Worm (Caenorhabditis elegans): ENCODE data around the gene srx-64.

The srx-64 gene

DNA sequence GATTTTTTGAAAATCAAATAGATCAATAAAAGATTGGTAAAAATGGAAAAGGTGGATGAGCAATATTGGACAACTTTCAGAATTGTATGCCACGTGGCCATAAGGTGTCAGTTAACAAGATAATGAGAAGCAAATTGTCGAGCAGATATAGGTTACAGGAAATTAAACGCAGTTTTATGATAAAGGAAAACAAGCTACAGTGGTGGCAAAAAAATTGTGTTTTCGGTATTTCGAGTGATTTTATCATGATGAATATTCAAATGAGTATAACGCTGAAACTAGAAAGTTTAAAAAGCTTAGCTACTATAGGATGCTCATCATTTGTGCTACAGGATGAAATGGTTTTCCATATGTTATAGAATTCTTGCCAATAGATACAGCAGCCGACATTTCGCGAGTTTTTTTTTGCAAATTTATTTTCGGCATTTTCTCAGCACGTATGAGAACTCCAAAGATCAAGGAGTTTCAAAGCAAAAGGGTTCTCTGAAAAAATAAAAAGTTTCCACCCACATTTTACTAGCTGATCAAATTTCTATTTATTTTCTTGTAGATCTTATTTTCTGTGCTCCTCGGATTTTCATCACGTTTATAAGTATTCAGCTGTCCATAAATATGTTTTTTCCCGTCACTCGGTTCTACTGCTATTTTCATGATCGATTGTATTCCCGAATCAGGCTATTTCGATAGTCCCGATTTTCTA lies 26.6 kb upstream of the srx-64 start, which contains the start of the genes str-229 and srh-190:
TSS of gene str-229 (minus strand) at position 101 of the 700 bp plus-strand sequence.
TSS of gene srh-190 (plus strand) at position 650 of the 700 bp plus-strand sequence.
- TF ChIP-seq med-1 (GFP tag; optimal IDR thresholded peaks at IDR 0.05; ENCODE audit: insufficient read depth) (no peak), T22C8.4 (GFP tag; IDR thresholded peaks at IDR 0.05) (no peak), tab-1 (GFP tag; IDR thresholded peaks at IDR 0.05) (no peak), flt-1 (GFP tag; IDR thresholded peaks at IDR 0.05) (no peak), ztf-23 (GFP tag; IDR thresholded peaks at IDR 0.05) (no peak), klf-2 (GFP tag; conservative IDR thresholded peaks at IDR 0.05) (no peak), ztf-29 (GFP tag; IDR thresholded peaks at IDR 0.05) (no peak), cog-1 (tag; optimal IDR thresholded peaks at IDR 0.05) (no peak), ref-1 (GFP tag; conservative IDR thresholded peaks at IDR 0.05) (no peak)

DNA sequence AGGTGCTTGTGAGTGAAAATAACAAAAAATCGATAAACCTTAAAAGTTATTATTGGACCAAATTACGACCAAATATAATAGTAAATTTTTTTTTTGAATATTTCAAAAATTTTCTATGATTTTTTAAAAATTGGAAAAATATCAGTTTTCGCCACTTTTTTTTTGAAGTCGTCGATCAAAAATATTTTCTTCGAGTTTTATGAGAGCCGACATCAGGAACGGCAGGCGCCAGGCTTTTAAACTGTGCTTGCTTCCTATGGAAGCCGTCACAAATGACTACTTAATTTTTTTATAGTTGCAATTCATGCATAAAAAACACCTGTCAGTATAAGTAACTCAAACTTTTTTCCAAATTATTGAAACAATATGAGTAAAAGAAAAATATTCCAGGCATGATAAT lies 25.8 kb upstream of the srx-64 start:
- no peak for TF ChIP-seq T22C8.4 (GFP tag; IDR thresholded peaks at IDR 0.05)
- TF ChIP-seq klf-2 (GFP tag; conservative IDR thresholded peaks at IDR 0.05): no peak
- no peak for TF ChIP-seq ztf-23 (GFP tag; IDR thresholded peaks at IDR 0.05)
- TF ChIP-seq cog-1 (tag; optimal IDR thresholded peaks at IDR 0.05): no peak
- no peak for TF ChIP-seq med-1 (GFP tag; optimal IDR thresholded peaks at IDR 0.05; ENCODE audit: insufficient read depth)
- no peak for TF ChIP-seq tab-1 (GFP tag; IDR thresholded peaks at IDR 0.05)
- TF ChIP-seq ztf-29 (GFP tag; IDR thresholded peaks at IDR 0.05): no peak
- no peak for TF ChIP-seq ref-1 (GFP tag; conservative IDR thresholded peaks at IDR 0.05)
- no peak for TF ChIP-seq flt-1 (GFP tag; IDR thresholded peaks at IDR 0.05)

- TF ChIP-seq ztf-29 (GFP tag; IDR thresholded peaks at IDR 0.05): no peak
- no peak for TF ChIP-seq ztf-23 (GFP tag; IDR thresholded peaks at IDR 0.05)
- TF ChIP-seq flt-1 (GFP tag; IDR thresholded peaks at IDR 0.05): no peak
- no peak for TF ChIP-seq tab-1 (GFP tag; IDR thresholded peaks at IDR 0.05)
- TF ChIP-seq cog-1 (tag; optimal IDR thresholded peaks at IDR 0.05): no peak
- no peak for TF ChIP-seq med-1 (GFP tag; optimal IDR thresholded peaks at IDR 0.05; ENCODE audit: insufficient read depth)
- TF ChIP-seq klf-2 (GFP tag; conservative IDR thresholded peaks at IDR 0.05): no peak
- no peak for TF ChIP-seq ref-1 (GFP tag; conservative IDR thresholded peaks at IDR 0.05)
- no peak for TF ChIP-seq T22C8.4 (GFP tag; IDR thresholded peaks at IDR 0.05)
These were observed 23.4 kb upstream of the srx-64 start, which contains the start of gene nhr-156 for ce11 chrV:3905841-3906240. TSS of gene nhr-156 (plus strand) at chrV:3906106.

ce11 chrV:3912472-3912871 lies 16.7 kb upstream of the srx-64 start, which contains the start of gene srx-68:
TSS of gene srx-68 (plus strand) at chrV:3912772.
- TF ChIP-seq ztf-29 (GFP tag; IDR thresholded peaks at IDR 0.05) (no peak), klf-2 (GFP tag; conservative IDR thresholded peaks at IDR 0.05) (no peak), ref-1 (GFP tag; conservative IDR thresholded peaks at IDR 0.05) (no peak), tab-1 (GFP tag; IDR thresholded peaks at IDR 0.05) (no peak), flt-1 (GFP tag; IDR thresholded peaks at IDR 0.05) (no peak), med-1 (GFP tag; optimal IDR thresholded peaks at IDR 0.05; ENCODE audit: insufficient read depth) (no peak), cog-1 (tag; optimal IDR thresholded peaks at IDR 0.05) (no peak), ztf-23 (GFP tag; IDR thresholded peaks at IDR 0.05) (no peak), T22C8.4 (GFP tag; IDR thresholded peaks at IDR 0.05) (no peak)

DNA sequence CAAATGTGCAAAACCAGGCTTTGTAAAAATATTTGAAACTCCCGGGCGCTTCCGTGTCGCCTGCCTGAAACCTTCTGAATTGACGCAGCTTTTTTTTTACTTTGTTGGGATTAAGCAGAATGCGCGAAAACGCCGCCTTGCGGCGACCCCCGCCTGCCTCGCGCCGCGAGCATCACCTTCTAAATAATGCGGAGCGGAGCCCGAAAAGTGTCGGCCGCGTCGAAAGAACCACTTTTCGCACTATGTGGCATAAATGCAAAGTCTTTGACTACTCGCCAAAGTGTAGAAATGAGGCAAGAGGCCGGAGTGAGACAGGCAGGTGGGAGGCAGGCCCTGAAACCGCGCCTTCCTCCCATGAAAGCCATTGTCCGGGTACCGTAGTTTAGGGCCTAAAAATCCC lies 16.1 kb upstream of the srx-64 start:
- TF ChIP-seq cog-1 (tag; optimal IDR thresholded peaks at IDR 0.05): no peak
- no peak for TF ChIP-seq klf-2 (GFP tag; conservative IDR thresholded peaks at IDR 0.05)
- no peak for TF ChIP-seq flt-1 (GFP tag; IDR thresholded peaks at IDR 0.05)
- TF ChIP-seq ref-1 (GFP tag; conservative IDR thresholded peaks at IDR 0.05): no peak
- no peak for TF ChIP-seq ztf-23 (GFP tag; IDR thresholded peaks at IDR 0.05)
- no peak for TF ChIP-seq tab-1 (GFP tag; IDR thresholded peaks at IDR 0.05)
- no peak for TF ChIP-seq med-1 (GFP tag; optimal IDR thresholded peaks at IDR 0.05; ENCODE audit: insufficient read depth)
- no peak for TF ChIP-seq T22C8.4 (GFP tag; IDR thresholded peaks at IDR 0.05)
- no peak for TF ChIP-seq ztf-29 (GFP tag; IDR thresholded peaks at IDR 0.05)

DNA sequence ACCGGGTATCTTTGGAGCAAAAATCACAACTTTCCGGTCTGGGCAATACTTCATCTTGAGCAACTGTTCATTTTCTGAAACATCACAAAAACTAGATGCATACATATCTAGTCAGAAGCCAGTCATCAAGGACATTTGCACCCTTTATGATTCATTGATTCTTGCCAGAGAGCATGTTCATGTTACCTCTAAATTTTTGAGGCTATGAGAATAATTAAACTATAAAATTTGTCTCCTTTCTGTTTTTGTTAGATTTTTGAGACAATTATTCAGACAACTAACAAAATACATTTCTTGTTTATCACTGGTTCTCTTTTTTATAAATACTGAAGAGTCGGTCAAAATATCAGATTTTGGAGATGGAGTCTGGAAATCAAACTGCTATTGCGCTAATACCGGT lies 12.7 kb upstream of the srx-64 start, which contains the start of gene srx-67:
TSS of gene srx-67 (plus strand) at position 301 of the 400 bp plus-strand sequence.
- no peak for TF ChIP-seq cog-1 (tag; optimal IDR thresholded peaks at IDR 0.05)
- no peak for TF ChIP-seq med-1 (GFP tag; optimal IDR thresholded peaks at IDR 0.05; ENCODE audit: insufficient read depth)
- TF ChIP-seq tab-1 (GFP tag; IDR thresholded peaks at IDR 0.05): no peak
- no peak for TF ChIP-seq ztf-29 (GFP tag; IDR thresholded peaks at IDR 0.05)
- TF ChIP-seq klf-2 (GFP tag; conservative IDR thresholded peaks at IDR 0.05): no peak
- TF ChIP-seq T22C8.4 (GFP tag; IDR thresholded peaks at IDR 0.05): no peak
- no peak for TF ChIP-seq ref-1 (GFP tag; conservative IDR thresholded peaks at IDR 0.05)
- TF ChIP-seq flt-1 (GFP tag; IDR thresholded peaks at IDR 0.05): no peak
- TF ChIP-seq ztf-23 (GFP tag; IDR thresholded peaks at IDR 0.05): no peak

DNA sequence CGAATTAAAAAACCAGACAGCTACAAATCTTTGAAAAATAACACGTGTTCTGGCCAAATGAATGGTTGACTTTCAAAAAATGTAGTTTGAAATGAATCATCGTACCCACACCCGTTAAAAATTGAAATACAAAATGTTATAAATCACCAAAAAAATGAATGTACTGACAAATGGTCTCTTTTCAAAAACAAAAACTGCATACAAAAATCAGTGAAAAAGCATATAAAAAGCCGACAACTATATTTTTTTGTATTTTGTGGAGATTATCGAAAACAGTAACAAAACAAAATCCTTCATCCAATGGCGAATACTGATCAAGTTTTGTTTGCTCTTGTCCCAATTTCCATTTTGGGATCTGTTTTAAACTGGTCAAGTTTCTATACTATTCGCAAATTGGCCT lies 9.9 kb upstream of the srx-64 start, which contains the start of gene srx-66:
TSS of gene srx-66 (plus strand) at position 301 of the 400 bp plus-strand sequence.
- no peak for TF ChIP-seq ztf-29 (GFP tag; IDR thresholded peaks at IDR 0.05)

DNA sequence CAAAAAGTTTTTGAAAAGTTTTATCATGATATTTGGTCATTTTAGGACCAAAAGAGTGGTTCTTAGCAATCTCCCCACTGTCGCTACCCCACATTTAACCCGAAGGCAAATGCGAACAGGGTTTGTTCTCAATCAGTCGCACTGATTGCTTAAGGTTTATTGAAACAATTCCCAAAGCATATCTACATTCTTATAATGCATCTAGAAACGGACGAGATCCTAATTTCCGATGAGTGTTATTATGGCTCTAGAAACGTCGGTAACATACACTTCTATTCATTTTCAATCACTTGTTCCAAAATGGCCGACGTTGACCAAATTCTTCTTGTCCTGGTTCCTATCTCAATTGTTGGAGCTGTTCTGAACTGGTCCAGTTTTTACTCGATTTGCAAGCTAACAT lies 7.6 kb upstream of the srx-64 start, which contains the start of gene srx-65:
TSS of gene srx-65 (plus strand) at position 301 of the 400 bp plus-strand sequence.
- TF ChIP-seq med-1 (GFP tag; optimal IDR thresholded peaks at IDR 0.05; ENCODE audit: insufficient read depth): no peak
- no peak for TF ChIP-seq cog-1 (tag; optimal IDR thresholded peaks at IDR 0.05)
- no peak for TF ChIP-seq ref-1 (GFP tag; conservative IDR thresholded peaks at IDR 0.05)
- no peak for TF ChIP-seq ztf-23 (GFP tag; IDR thresholded peaks at IDR 0.05)

DNA sequence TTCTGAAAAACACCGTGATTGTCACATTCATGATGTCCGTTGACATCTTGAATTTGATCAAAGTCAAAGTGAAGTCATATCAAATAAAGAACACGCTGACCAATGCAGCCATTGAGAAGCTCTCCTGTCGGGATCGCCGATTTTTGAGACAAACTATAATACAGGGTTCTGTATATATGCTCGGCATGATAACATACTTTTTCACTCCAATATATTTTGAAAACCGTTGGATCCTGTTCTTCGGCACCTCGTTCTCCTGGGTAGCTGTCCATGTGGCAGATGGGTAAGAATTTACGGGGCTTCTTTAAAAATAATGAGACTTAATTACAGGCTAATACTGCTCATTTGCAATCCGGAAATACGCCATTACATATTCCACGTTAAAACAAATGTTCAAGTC lies 6.7 kb upstream of the srx-64 start:
- TF ChIP-seq flt-1 (GFP tag; IDR thresholded peaks at IDR 0.05) (no peak), ref-1 (GFP tag; conservative IDR thresholded peaks at IDR 0.05) (no peak), ztf-23 (GFP tag; IDR thresholded peaks at IDR 0.05) (no peak), T22C8.4 (GFP tag; IDR thresholded peaks at IDR 0.05) (no peak), tab-1 (GFP tag; IDR thresholded peaks at IDR 0.05) (no peak), med-1 (GFP tag; optimal IDR thresholded peaks at IDR 0.05; ENCODE audit: insufficient read depth) (no peak), ztf-29 (GFP tag; IDR thresholded peaks at IDR 0.05) (no peak), klf-2 (GFP tag; conservative IDR thresholded peaks at IDR 0.05) (no peak), cog-1 (tag; optimal IDR thresholded peaks at IDR 0.05) (no peak)
